Worm (Caenorhabditis elegans) whole organism, late embryonic: ENCODE results near the gene H03E18.1.

Experiments
- C08G9.2 ChIP-seq: sonication (generic microtip); optimal IDR thresholded peaks from 2 replicates; lab custom pipeline; 2016; ENCODE audit warnings: mild to moderate bottlenecking, missing genetic modification characterization, moderate library complexity, missing compliant biosample characterization
- K02D7.2 ChIP-seq: sonication (generic microtip); optimal IDR thresholded peaks from 2 replicates; lab custom pipeline; 2017; ENCODE audit warnings: mild to moderate bottlenecking, missing genetic modification characterization, missing compliant biosample characterization
- Y22D7AL.16 ChIP-seq: sonication (generic microtip); optimal IDR thresholded peaks from 2 replicates; lab custom pipeline; 2016; ENCODE audit warnings: missing genetic modification characterization, missing compliant biosample characterization
- ahr-1 ChIP-seq: sonication (generic microtip); optimal IDR thresholded peaks from 2 replicates; lab custom pipeline; 2016; ENCODE audit warnings: missing genetic modification characterization, missing compliant biosample characterization
- ama-1 ChIP-seq: fragments of 150-350 bp; optimal IDR thresholded peaks from 2 replicates; lab custom pipeline; 2014
- ceh-14 ChIP-seq: sonication (generic microtip); optimal IDR thresholded peaks from 2 replicates; lab custom pipeline; 2016; ENCODE audit warnings: missing genotype, missing genetic modification characterization, missing compliant biosample characterization
- ceh-18 ChIP-seq: sonication (generic microtip); optimal IDR thresholded peaks from 2 replicates; lab custom pipeline; 2016; ENCODE audit warnings: missing genetic modification characterization, missing compliant biosample characterization
- ceh-19 ChIP-seq: fragments of 200-800 bp; sonication (Bioruptor generic); optimal IDR thresholded peaks from 2 replicates; lab custom pipeline; 2018; ENCODE audit warnings: mild to moderate bottlenecking, missing genetic modification characterization, missing compliant biosample characterization
- ceh-2 ChIP-seq: sonication (generic microtip); optimal IDR thresholded peaks from 2 replicates; lab custom pipeline; 2016; ENCODE audit warnings: missing genotype, missing genetic modification characterization, missing compliant biosample characterization
- ceh-30 ChIP-seq: fragments of 150-350 bp; optimal IDR thresholded peaks from 2 replicates; lab custom pipeline; 2014; ENCODE audit warnings: missing biosample characterization, missing genetic modification characterization
- ceh-31 ChIP-seq: sonication (generic microtip); optimal IDR thresholded peaks from 2 replicates; lab custom pipeline; 2016; ENCODE audit warnings: missing genetic modification characterization, missing compliant biosample characterization
- ceh-34 ChIP-seq: sonication (generic microtip); optimal IDR thresholded peaks from 2 replicates; lab custom pipeline; 2016; ENCODE audit warnings: mild to moderate bottlenecking, missing genetic modification characterization, missing compliant biosample characterization
- ceh-45 ChIP-seq: fragments of 200-800 bp; sonication (Bioruptor generic); IDR thresholded peaks from 2 replicates; pipeline ENCODE4 v1.3.6; 2022; ENCODE audit warnings: missing genetic modification reagents, missing genetic modification characterization, missing compliant biosample characterization
- ceh-48 ChIP-seq: sonication (generic microtip); optimal IDR thresholded peaks from 2 replicates; lab custom pipeline; 2016; ENCODE audit warnings: missing genetic modification characterization, inconsistent platforms, missing compliant biosample characterization
- ceh-9 ChIP-seq: sonication (generic microtip); optimal IDR thresholded peaks from 2 replicates; lab custom pipeline; 2016; ENCODE audit warnings: mild to moderate bottlenecking, missing genetic modification characterization, inconsistent platforms, missing compliant biosample characterization
- dmd-4 ChIP-seq: sonication (generic microtip); optimal IDR thresholded peaks from 2 replicates; lab custom pipeline; 2016; ENCODE audit warnings: borderline replicate concordance, missing genetic modification characterization, missing compliant biosample characterization
- dve-1 ChIP-seq: sonication (generic microtip); optimal IDR thresholded peaks from 2 replicates; lab custom pipeline; 2017; ENCODE audit warnings: antibody characterized with exemption, mild to moderate bottlenecking, missing genetic modification characterization, missing compliant biosample characterization
- elt-2 ChIP-seq: sonication (generic microtip); optimal IDR thresholded peaks from 2 replicates; lab custom pipeline; 2016; ENCODE audit warnings: missing genetic modification reagents, missing genetic modification characterization, missing compliant biosample characterization
- elt-4 ChIP-seq: sonication (generic microtip); optimal IDR thresholded peaks from 2 replicates; lab custom pipeline; 2016; ENCODE audit warnings: missing genetic modification characterization, missing compliant biosample characterization
- eyg-1 ChIP-seq: sonication (generic microtip); optimal IDR thresholded peaks from 2 replicates; lab custom pipeline; 2016; ENCODE audit warnings: missing genotype, missing genetic modification characterization, missing compliant biosample characterization
- fax-1 ChIP-seq: sonication (generic microtip); optimal IDR thresholded peaks from 2 replicates; lab custom pipeline; 2016; ENCODE audit warnings: missing genotype, missing genetic modification characterization, missing compliant biosample characterization
- fkh-6 ChIP-seq: sonication (generic microtip); optimal IDR thresholded peaks from 2 replicates; lab custom pipeline; 2016; ENCODE audit warnings: missing genetic modification characterization, missing compliant biosample characterization
- gmeb-2 ChIP-seq: sonication (generic microtip); optimal IDR thresholded peaks from 2 replicates; lab custom pipeline; 2016; ENCODE audit warnings: missing genetic modification characterization, inconsistent platforms, missing compliant biosample characterization
- hlh-30 ChIP-seq: sonication (generic microtip); optimal IDR thresholded peaks from 2 replicates; lab custom pipeline; 2017; ENCODE audit warnings: antibody characterized with exemption, missing genetic modification characterization, missing compliant biosample characterization; ENCODE audit not compliant: insufficient read depth
- hlh-6 ChIP-seq: sonication (generic microtip); optimal IDR thresholded peaks from 2 replicates; lab custom pipeline; 2016; ENCODE audit warnings: missing genotype, missing genetic modification characterization, missing compliant biosample characterization
- hlh-8 ChIP-seq: sonication (generic microtip); optimal IDR thresholded peaks from 2 replicates; lab custom pipeline; 2016; ENCODE audit warnings: missing genotype, missing genetic modification characterization, missing compliant biosample characterization
- lim-6 ChIP-seq: sonication (generic microtip); optimal IDR thresholded peaks from 2 replicates; lab custom pipeline; 2016; ENCODE audit warnings: missing genetic modification characterization, missing compliant biosample characterization
- mec-3 ChIP-seq: sonication (generic microtip); optimal IDR thresholded peaks from 2 replicates; lab custom pipeline; 2016; ENCODE audit warnings: borderline replicate concordance, missing genetic modification characterization, missing compliant biosample characterization
- nfya-1 ChIP-seq: sonication (generic microtip); optimal IDR thresholded peaks from 2 replicates; lab custom pipeline; 2017; ENCODE audit warnings: missing genetic modification characterization, mild to moderate bottlenecking, missing compliant biosample characterization, antibody characterized with exemption, moderate library complexity
- nhr-11 ChIP-seq: fragments of 150-350 bp; optimal IDR thresholded peaks from 2 replicates; lab custom pipeline; 2014; ENCODE audit warnings: missing biosample characterization, missing genetic modification characterization
- nhr-232 ChIP-seq: sonication (generic microtip); optimal IDR thresholded peaks from 2 replicates; lab custom pipeline; 2016; ENCODE audit warnings: missing genetic modification characterization, missing compliant biosample characterization
- npax-4 ChIP-seq: sonication (generic microtip); optimal IDR thresholded peaks from 2 replicates; lab custom pipeline; 2016; ENCODE audit warnings: missing genetic modification characterization, missing compliant biosample characterization
- pax-1 ChIP-seq: fragments of 150-350 bp; optimal IDR thresholded peaks from 2 replicates; lab custom pipeline; 2014; ENCODE audit warnings: missing biosample characterization, missing genetic modification characterization
- ref-2 ChIP-seq: sonication (generic microtip); optimal IDR thresholded peaks from 2 replicates; lab custom pipeline; 2016; ENCODE audit warnings: missing genetic modification characterization, missing compliant biosample characterization
- sdc-2 ChIP-seq: sonication (generic microtip); optimal IDR thresholded peaks from 2 replicates; lab custom pipeline; 2016; ENCODE audit warnings: missing genotype, missing genetic modification characterization, missing compliant biosample characterization
- sox-2 ChIP-seq: fragments of 200-800 bp; sonication (Bioruptor generic); IDR thresholded peaks from 2 replicates; pipeline ENCODE4 v1.3.6; 2022; ENCODE audit warnings: missing genetic modification reagents, missing genetic modification characterization, missing compliant biosample characterization
- syd-9 ChIP-seq: sonication (generic microtip); optimal IDR thresholded peaks from 2 replicates; lab custom pipeline; 2016; ENCODE audit warnings: mild to moderate bottlenecking, missing genetic modification characterization, moderate library complexity, missing compliant biosample characterization
- tbx-2 ChIP-seq: sonication (generic microtip); optimal IDR thresholded peaks from 2 replicates; lab custom pipeline; 2016; ENCODE audit warnings: missing genetic modification characterization, missing compliant biosample characterization
- unc-42 ChIP-seq: sonication (generic microtip); optimal IDR thresholded peaks from 2 replicates; lab custom pipeline; 2016; ENCODE audit warnings: missing genotype, missing genetic modification characterization, missing compliant biosample characterization
- unc-55 ChIP-seq: sonication (generic microtip); optimal IDR thresholded peaks from 2 replicates; lab custom pipeline; 2017; ENCODE audit warnings: missing biosample characterization, missing genetic modification reagents, missing genetic modification characterization
- zip-5 ChIP-seq: sonication (generic microtip); optimal IDR thresholded peaks from 2 replicates; lab custom pipeline; 2016; ENCODE audit warnings: missing genetic modification characterization, missing compliant biosample characterization
- ztf-16 ChIP-seq: sonication (generic microtip); optimal IDR thresholded peaks from 2 replicates; lab custom pipeline; 2017; ENCODE audit warnings: missing genetic modification characterization, missing compliant biosample characterization

H03E18.1 gene

DNA sequence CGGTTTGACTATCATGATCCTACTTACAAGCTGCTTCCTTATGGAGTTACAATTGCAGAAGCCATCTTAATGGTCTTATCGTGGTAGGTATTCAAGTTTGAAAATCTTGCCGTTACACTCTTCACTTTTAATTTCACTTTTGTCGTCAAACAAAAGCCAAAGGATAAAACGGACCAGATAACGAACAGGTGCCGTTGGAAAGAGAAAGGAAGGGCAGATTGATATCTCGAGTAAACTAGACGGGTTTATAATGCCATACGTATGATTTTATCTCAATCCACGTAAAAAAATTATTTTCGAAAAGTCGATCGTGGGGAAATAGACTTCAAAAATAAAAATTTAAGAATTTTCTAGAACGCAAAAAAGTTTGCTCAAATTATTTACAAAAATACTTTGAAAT lies 46.4 kb downstream of the H03E18.1 start:
- TF ChIP-seq ama-1: no peak
- no peak for TF ChIP-seq fax-1
- TF ChIP-seq ceh-14 (tag; lab: Kevin White, UChicago): no peak
- TF ChIP-seq elt-4 (tag; lab: Kevin White, UChicago): no peak
- no peak for TF ChIP-seq mec-3
- no peak for TF ChIP-seq nfya-1 (tag; lab: Kevin White, UChicago)
- TF ChIP-seq sox-2 (GFP tag; lab: Robert Waterston, UW): no peak
- TF ChIP-seq unc-55 (GFP tag; lab: Kevin White, UChicago): no peak
- no peak for TF ChIP-seq gmeb-2 (tag; lab: Kevin White, UChicago)
- TF ChIP-seq pax-1 (tag; lab: Kevin White, UChicago): no peak
- no peak for TF ChIP-seq hlh-8
- TF ChIP-seq zip-5 (tag; lab: Kevin White, UChicago): no peak
- no peak for TF ChIP-seq ceh-9
- no peak for TF ChIP-seq dmd-4 (tag; lab: Kevin White, UChicago)
- no peak for TF ChIP-seq ceh-18 (tag; lab: Kevin White, UChicago)
- no peak for TF ChIP-seq C08G9.2

DNA sequence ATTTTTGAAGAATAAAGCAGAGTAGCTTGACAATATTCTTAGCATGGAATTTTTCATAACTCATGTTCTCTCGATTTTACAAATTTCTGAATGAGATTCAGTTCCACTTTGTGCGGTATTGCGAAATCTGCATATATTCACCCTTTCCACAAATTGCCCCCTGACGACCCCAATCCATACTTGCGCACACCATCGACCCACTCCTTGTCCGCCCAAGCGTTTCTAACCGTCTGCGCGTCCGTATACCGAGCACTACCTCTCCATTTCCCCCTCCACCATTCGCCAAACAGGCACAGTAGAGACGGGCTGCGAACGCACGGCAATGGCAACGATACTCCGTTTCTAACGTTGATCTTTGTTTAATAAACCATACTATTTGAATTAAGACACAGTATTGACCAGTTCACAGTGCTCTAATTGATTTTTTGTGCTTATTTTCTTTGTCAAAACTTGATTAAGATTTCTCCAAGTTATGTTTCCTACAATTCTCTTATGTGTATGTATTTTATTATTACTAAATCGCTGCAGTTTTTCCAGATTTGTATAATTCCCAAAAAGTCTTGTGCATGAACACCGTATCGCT lies 49.0 kb downstream of the H03E18.1 start, which contains the start of gene utx-1:
utx-1 (plus strand) TSS at position 533 of the 583 bp plus-strand sequence.
- TF ChIP-seq mec-3 (no peak), ceh-34 (peak; percentile 44), fkh-6 (peak; percentile 17), hlh-6 (tag; lab: Kevin White, UChicago) (peak; percentile 57), ceh-31 (tag; lab: Kevin White, UChicago) (peak; percentile 80), ceh-48 (tag; lab: Kevin White, UChicago) (peak; percentile 39), ceh-14 (tag; lab: Kevin White, UChicago) (peak; percentile 17), dve-1 (tag; lab: Kevin White, UChicago) (no peak), hlh-30 (tag; lab: Kevin White, UChicago) (peak; percentile 35), ztf-16 (peak; percentile 19), sdc-2 (tag; lab: Kevin White, UChicago) (peak; percentile 68), tbx-2 (tag; lab: Kevin White, UChicago) (peak; percentile 43), unc-55 (GFP tag; lab: Kevin White, UChicago) (peak; percentile 24), lim-6 (tag; lab: Kevin White, UChicago) (no peak), elt-2 (peak; percentile 13), sox-2 (GFP tag; lab: Robert Waterston, UW) (no peak), unc-42 (tag; lab: Kevin White, UChicago) (peak; percentile 42), ceh-2 (tag; lab: Kevin White, UChicago) (peak; percentile 35), nhr-232 (tag; lab: Kevin White, UChicago) (no peak), pax-1 (tag; lab: Kevin White, UChicago) (no peak), nfya-1 (tag; lab: Kevin White, UChicago) (peak; percentile 62), ref-2 (tag; lab: Kevin White, UChicago) (peak; percentile 50)
- TF ChIP-seq, all 69 proteins: peak for 16

DNA sequence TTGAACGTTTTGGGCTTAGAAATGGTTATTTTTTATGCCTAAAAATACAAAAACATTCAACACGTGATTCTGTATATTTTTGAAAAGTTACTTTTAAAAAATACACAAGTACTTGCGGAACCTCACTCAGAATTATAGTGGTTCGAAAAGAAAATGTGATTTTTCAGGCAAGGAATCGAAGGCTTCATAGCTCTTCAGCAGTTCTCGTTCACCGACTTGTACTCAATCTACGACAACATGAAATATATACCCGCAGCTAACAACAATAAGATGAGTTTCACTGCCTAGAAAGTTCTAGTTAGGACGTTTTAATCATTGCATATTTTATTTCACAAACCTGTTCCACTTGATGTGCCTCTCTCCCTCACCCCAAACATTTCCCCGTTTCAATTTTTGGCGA lies 54.9 kb downstream of the H03E18.1 start:
- TF ChIP-seq ama-1: no peak
- no peak for TF ChIP-seq npax-4
- TF ChIP-seq eyg-1 (tag; lab: Kevin White, UChicago): no peak
- no peak for TF ChIP-seq gmeb-2 (tag; lab: Kevin White, UChicago)
- TF ChIP-seq syd-9 (tag; lab: Kevin White, UChicago): no peak
- TF ChIP-seq C08G9.2: no peak
- no peak for TF ChIP-seq ref-2 (tag; lab: Kevin White, UChicago)
- no peak for TF ChIP-seq ceh-9
- TF ChIP-seq ahr-1 (tag; lab: Kevin White, UChicago): no peak
- no peak for TF ChIP-seq ceh-34
- no peak for TF ChIP-seq elt-4 (tag; lab: Kevin White, UChicago)
- TF ChIP-seq ceh-30: no peak
- TF ChIP-seq K02D7.2 (tag; lab: Kevin White, UChicago): no peak
- no peak for TF ChIP-seq sox-2 (GFP tag; lab: Robert Waterston, UW)
- no peak for TF ChIP-seq Y22D7AL.16 (tag; lab: Kevin White, UChicago)
- no peak for TF ChIP-seq ceh-19 (GFP tag; lab: Kevin White, UChicago)
- no peak for TF ChIP-seq nhr-11 (tag; lab: Kevin White, UChicago)
- TF ChIP-seq hlh-8: no peak
- TF ChIP-seq ceh-45 (GFP tag; lab: Robert Waterston, UW): no peak
